Fruit fly (Drosophila melanogaster) whole organism, embryonic: ENCODE data around the gene scyl.

Experiments
- Adf1 ChIP-seq: fragments of 200-800 bp; sonication (Bioruptor generic); IDR thresholded peaks from 2 replicates; pipeline ENCODE4 v1.3.6; 2022; ENCODE audit warnings: missing biosample characterization, missing genetic modification characterization
- Asciz ChIP-seq: fragments of 200-800 bp; sonication (Bioruptor generic); optimal IDR thresholded peaks from 2 replicates; lab custom pipeline; 2017; ENCODE audit warnings: missing biosample characterization, mild to moderate bottlenecking, missing genetic modification characterization, missing genetic modification reagents
- CG10267 ChIP-seq: fragments of 200-800 bp; sonication (Bioruptor generic); optimal IDR thresholded peaks from 2 replicates; lab custom pipeline; 2018; ENCODE audit warnings: missing biosample characterization, mild to moderate bottlenecking, missing genetic modification characterization, moderate library complexity
- CG10979 ChIP-seq: fragments of 200-800 bp; sonication (Bioruptor generic); optimal IDR thresholded peaks from 2 replicates; lab custom pipeline; 2018; ENCODE audit warnings: missing biosample characterization, mild to moderate bottlenecking, missing genetic modification characterization, moderate library complexity
- CG11085 ChIP-seq: fragments of 200-800 bp; sonication (Bioruptor generic); IDR thresholded peaks from 2 replicates; pipeline ENCODE4 v1.3.6; 2022; ENCODE audit warnings: missing biosample characterization, missing genetic modification characterization
- CG11093 ChIP-seq: fragments of 200-800 bp; sonication (Bioruptor generic); IDR thresholded peaks from 3 replicates; pipeline ENCODE4 v1.3.6; 2022; ENCODE audit warnings: missing biosample characterization, missing genetic modification characterization
- CG11723 ChIP-seq: fragments of 200-800 bp; sonication (Bioruptor generic); optimal IDR thresholded peaks from 2 replicates; lab custom pipeline; 2017; ENCODE audit warnings: missing biosample characterization, mild to moderate bottlenecking, missing genetic modification characterization
- CG14014 ChIP-seq: fragments of 200-800 bp; sonication (Bioruptor generic); IDR thresholded peaks from 2 replicates; pipeline ENCODE4 v1.3.6; 2022; ENCODE audit warnings: missing biosample characterization, missing genetic modification characterization
- CG14710 ChIP-seq: fragments of 200-800 bp; sonication (Bioruptor generic); optimal IDR thresholded peaks from 3 replicates; lab custom pipeline; 2019; ENCODE audit warnings: missing biosample characterization, mild to moderate bottlenecking, missing genetic modification characterization, moderate library complexity
- CG14965 ChIP-seq: fragments of 200-800 bp; sonication (Bioruptor generic); optimal IDR thresholded peaks from 2 replicates; lab custom pipeline; 2016; ENCODE audit warnings: missing biosample characterization, missing genetic modification characterization, borderline replicate concordance
- CG15514 ChIP-seq: fragments of 200-800 bp; sonication (Bioruptor generic); optimal IDR thresholded peaks from 3 replicates; lab custom pipeline; 2017; ENCODE audit warnings: missing biosample characterization, missing genetic modification characterization, mild to moderate bottlenecking, moderate library complexity, missing genetic modification reagents
- CG16813 ChIP-seq: fragments of 200-800 bp; sonication (Bioruptor generic); IDR thresholded peaks from 3 replicates; pipeline ENCODE4 v1.3.6; 2022; ENCODE audit warnings: missing biosample characterization, missing genetic modification characterization; ENCODE audit not compliant: partially characterized antibody
- CG3838 ChIP-seq: fragments of 200-800 bp; sonication (Bioruptor generic); optimal IDR thresholded peaks from 3 replicates; lab custom pipeline; 2016; ENCODE audit warnings: missing biosample characterization, missing genetic modification characterization
- CG42726 ChIP-seq: fragments of 200-800 bp; sonication (Bioruptor generic); IDR thresholded peaks from 2 replicates; pipeline ENCODE4 v1.3.6; 2022; ENCODE audit warnings: missing biosample characterization, missing genetic modification characterization; ENCODE audit not compliant: partially characterized antibody
- CG6654 ChIP-seq: fragments of 200-800 bp; sonication (Bioruptor generic); optimal IDR thresholded peaks from 2 replicates; lab custom pipeline; 2017; ENCODE audit warnings: missing biosample characterization, mild to moderate bottlenecking, missing genetic modification characterization
- CG6689 ChIP-seq: fragments of 200-800 bp; sonication (Bioruptor generic); IDR thresholded peaks from 2 replicates; pipeline ENCODE4 v1.3.6; 2022; ENCODE audit warnings: missing biosample characterization, missing genetic modification characterization
- CG7556 ChIP-seq: fragments of 200-800 bp; sonication (Bioruptor generic); optimal IDR thresholded peaks from 2 replicates; lab custom pipeline; 2017; ENCODE audit warnings: missing biosample characterization, mild to moderate bottlenecking, missing genetic modification characterization
- CG7963 ChIP-seq: fragments of 200-800 bp; sonication (Bioruptor generic); IDR thresholded peaks from 3 replicates; pipeline ENCODE4 v1.3.6; 2022; ENCODE audit warnings: missing biosample characterization, missing genetic modification characterization; ENCODE audit not compliant: partially characterized antibody
- CG8281 ChIP-seq: fragments of 200-800 bp; sonication (Bioruptor generic); optimal IDR thresholded peaks from 2 replicates; lab custom pipeline; 2018; ENCODE audit warnings: missing biosample characterization, mild to moderate bottlenecking, missing genetic modification characterization, moderate library complexity
- CG9817 ChIP-seq: fragments of 200-800 bp; sonication (Bioruptor generic); optimal IDR thresholded peaks from 2 replicates; lab custom pipeline; 2018; ENCODE audit warnings: missing biosample characterization, mild to moderate bottlenecking, missing genetic modification characterization, moderate library complexity
- Dip3 ChIP-seq: fragments of 200-800 bp; sonication (Bioruptor generic); optimal IDR thresholded peaks from 3 replicates; lab custom pipeline; 2016; ENCODE audit warnings: missing biosample characterization, missing genetic modification characterization
- Dp ChIP-seq: fragments of 200-800 bp; sonication (Bioruptor generic); optimal IDR thresholded peaks from 2 replicates; lab custom pipeline; 2018; ENCODE audit warnings: missing biosample characterization, mild to moderate bottlenecking, missing genetic modification characterization, moderate library complexity
- Fer3 ChIP-seq: fragments of 200-800 bp; sonication (Bioruptor generic); optimal IDR thresholded peaks from 2 replicates; lab custom pipeline; 2018; ENCODE audit warnings: missing biosample characterization, mild to moderate bottlenecking, missing genetic modification characterization, moderate library complexity
- HmgD ChIP-seq: fragments of 200-800 bp; sonication (Bioruptor generic); optimal IDR thresholded peaks from 3 replicates; lab custom pipeline; 2016; ENCODE audit warnings: missing biosample characterization, missing genetic modification characterization
- Hsf ChIP-seq: fragments of 200-800 bp; sonication (Bioruptor generic); optimal IDR thresholded peaks from 3 replicates; lab custom pipeline; 2016; ENCODE audit warnings: missing biosample characterization, missing genetic modification characterization
- Max ChIP-seq: fragments of 200-800 bp; sonication (Bioruptor generic); optimal IDR thresholded peaks from 2 replicates; lab custom pipeline; 2016; ENCODE audit warnings: missing biosample characterization, mild to moderate bottlenecking, missing genetic modification characterization
- NFAT ChIP-seq: fragments of 200-800 bp; sonication (Bioruptor generic); IDR thresholded peaks from 2 replicates; pipeline ENCODE4 v1.3.6; 2022; ENCODE audit warnings: missing biosample characterization, missing genetic modification characterization
- Optix ChIP-seq: fragments of 200-800 bp; sonication (Bioruptor generic); IDR thresholded peaks from 3 replicates; pipeline ENCODE4 v1.3.6; 2022; ENCODE audit warnings: missing biosample characterization, missing genetic modification characterization
- PHDP ChIP-seq: fragments of 200-800 bp; sonication (Bioruptor generic); optimal IDR thresholded peaks from 3 replicates; lab custom pipeline; 2018; ENCODE audit warnings: missing biosample characterization, mild to moderate bottlenecking, missing genetic modification characterization, moderate library complexity
- Rx ChIP-seq: fragments of 200-800 bp; sonication (Bioruptor generic); IDR thresholded peaks from 2 replicates; pipeline ENCODE4 v1.3.6; 2022; ENCODE audit warnings: missing biosample characterization, missing genetic modification characterization
- Sry-δ ChIP-seq: fragments of 200-800 bp; sonication (Bioruptor generic); optimal IDR thresholded peaks from 2 replicates; lab custom pipeline; 2016; ENCODE audit warnings: missing biosample characterization, missing genetic modification characterization
- Vsx1 ChIP-seq: fragments of 200-800 bp; sonication (Bioruptor generic); optimal IDR thresholded peaks from 2 replicates; lab custom pipeline; 2017; ENCODE audit warnings: missing biosample characterization, mild to moderate bottlenecking, missing genetic modification characterization, missing genetic modification reagents
- ac ChIP-seq: fragments of 200-800 bp; sonication (Bioruptor generic); optimal IDR thresholded peaks from 3 replicates; lab custom pipeline; 2017; ENCODE audit warnings: missing biosample characterization, mild to moderate bottlenecking, missing genetic modification characterization
- ara ChIP-seq: fragments of 200-800 bp; sonication (Bioruptor generic); IDR thresholded peaks from 2 replicates; pipeline ENCODE4 v1.3.6; 2022; ENCODE audit warnings: missing biosample characterization, missing genetic modification characterization
- bab2 ChIP-seq: fragments of 200-800 bp; sonication (Bioruptor generic); optimal IDR thresholded peaks from 2 replicates; lab custom pipeline; 2016; ENCODE audit warnings: missing biosample characterization, missing genetic modification characterization
- dan ChIP-seq: fragments of 200-800 bp; sonication (Bioruptor generic); IDR thresholded peaks from 2 replicates; pipeline ENCODE4 v1.3.6; 2022; ENCODE audit warnings: missing biosample characterization, missing genetic modification characterization
- danr ChIP-seq: fragments of 200-800 bp; sonication (Bioruptor generic); IDR thresholded peaks from 2 replicates; pipeline ENCODE4 v1.3.6; 2022; ENCODE audit warnings: missing biosample characterization, missing genetic modification characterization
- disco-r ChIP-seq: fragments of 200-800 bp; sonication (Bioruptor generic); optimal IDR thresholded peaks from 2 replicates; lab custom pipeline; 2016; ENCODE audit warnings: missing biosample characterization, missing genetic modification characterization
- dmrt99B ChIP-seq: fragments of 200-800 bp; sonication (Bioruptor generic); optimal IDR thresholded peaks from 2 replicates; lab custom pipeline; 2018; ENCODE audit warnings: missing biosample characterization, mild to moderate bottlenecking, missing genetic modification characterization, moderate library complexity
- exex ChIP-seq: fragments of 200-800 bp; sonication (Bioruptor generic); optimal IDR thresholded peaks from 4 replicates; lab custom pipeline; 2018; ENCODE audit warnings: missing biosample characterization, mild to moderate bottlenecking, missing genetic modification characterization, moderate library complexity
- grn ChIP-seq: fragments of 200-800 bp; sonication (Bioruptor generic); optimal IDR thresholded peaks from 3 replicates; lab custom pipeline; 2017; ENCODE audit warnings: missing biosample characterization, missing genetic modification characterization
- ken ChIP-seq: fragments of 200-800 bp; sonication (Bioruptor generic); IDR thresholded peaks from 3 replicates; pipeline ENCODE4 v1.3.6; 2022; ENCODE audit warnings: missing biosample characterization, missing genetic modification characterization
- klu ChIP-seq: fragments of 200-800 bp; sonication (Bioruptor generic); IDR thresholded peaks from 2 replicates; pipeline ENCODE4 v1.3.6; 2022; ENCODE audit warnings: missing biosample characterization, missing genetic modification characterization
- lab ChIP-seq: fragments of 200-800 bp; sonication (Bioruptor generic); optimal IDR thresholded peaks from 3 replicates; lab custom pipeline; 2017; ENCODE audit warnings: missing biosample characterization, missing genetic modification characterization, mild to moderate bottlenecking, moderate library complexity, missing genetic modification reagents
- lola ChIP-seq, 3 experiments: fragments of >200 bp in 2 of 3; fragments of 200-800 bp in 1 of 3; sonication (Bioruptor generic) in 1 of 3; optimal IDR thresholded peaks; 2 replicates each; lab custom pipeline; 2017 to 2019; ENCODE audit warnings: missing biosample characterization in 3 of 3, missing genetic modification characterization in 3 of 3, mild to moderate bottlenecking in 1 of 3, moderate library complexity in 1 of 3
- peb ChIP-seq: fragments of 200-800 bp; sonication (Bioruptor generic); IDR thresholded peaks from 2 replicates; pipeline ENCODE4 v1.3.6; 2022; ENCODE audit warnings: missing biosample characterization, missing genetic modification characterization
- ro ChIP-seq: fragments of 200-800 bp; sonication (Bioruptor generic); IDR thresholded peaks from 2 replicates; pipeline ENCODE4 v1.3.6; 2022; ENCODE audit warnings: missing biosample characterization, missing genetic modification characterization
- slbo ChIP-seq: fragments of 200-800 bp; sonication (Bioruptor generic); IDR thresholded peaks from 2 replicates; pipeline ENCODE4 v1.3.6; 2022; ENCODE audit warnings: missing biosample characterization, missing genetic modification characterization
- zen ChIP-seq: fragments of 200-800 bp; sonication (Bioruptor generic); optimal IDR thresholded peaks from 3 replicates; lab custom pipeline; 2018; ENCODE audit warnings: missing biosample characterization, mild to moderate bottlenecking, missing genetic modification characterization, moderate library complexity

Gene scyl

DNA sequence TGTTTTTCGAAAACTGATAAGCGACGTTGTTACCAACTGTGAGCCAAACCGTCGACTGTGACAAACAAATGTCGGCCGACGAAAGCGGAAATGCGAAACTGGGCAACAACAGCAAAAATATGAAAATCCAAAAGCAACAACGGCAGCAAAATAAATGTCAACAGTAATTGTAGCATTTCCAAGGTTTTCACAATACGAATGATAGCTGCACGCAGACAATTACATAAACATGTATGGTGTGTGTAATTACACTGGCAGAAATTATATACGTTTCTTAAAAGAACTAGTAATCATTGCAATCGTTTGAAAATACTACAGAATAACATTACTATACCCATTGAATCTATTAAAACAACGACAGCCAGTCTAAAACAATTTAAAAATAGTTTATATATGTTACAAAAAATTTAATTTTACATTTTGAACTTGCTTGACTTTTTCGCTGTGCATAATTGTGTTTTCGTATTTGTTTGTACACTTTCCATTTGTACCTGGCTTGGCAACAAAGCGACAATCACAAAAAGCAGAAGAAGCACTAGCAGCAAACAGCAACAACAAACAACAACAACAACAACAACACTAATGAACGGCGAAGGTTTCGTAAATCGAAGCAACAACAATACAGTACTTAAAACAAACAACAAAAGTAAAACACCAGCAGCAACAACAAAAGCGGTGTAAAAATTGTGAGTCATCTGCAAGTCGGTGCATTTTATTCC, 8.8 kb downstream of the scyl start (continued):
- TF ChIP-seq danr (peak; percentile 68; the same call in 1 of the 2 replicates), grn (GFP tag; lab: Kevin White, UChicago) (no peak), Rx (peak; percentile 63), CG42726 (GFP tag; lab: Robert Waterston, UW) (no peak), zen (peak; percentile 91), Fer3 (tag; lab: Kevin White, UChicago) (peak; percentile 77), Sry-δ (GFP tag; lab: Kevin White, UChicago) (no peak), peb (GFP tag; lab: Robert Waterston, UW) (peak; percentile 72), CG11093 (no peak), CG7556 (GFP tag; lab: Kevin White, UChicago) (no peak), CG14965 (GFP tag; lab: Kevin White, UChicago) (no peak), CG15514 (GFP tag; lab: Kevin White, UChicago) (no peak), CG6654 (no peak), lola (GFP tag; optimal IDR thresholded peaks at IDR 0.05; lab: Kevin White, UChicago) (no peak), Max (GFP tag; lab: Kevin White, UChicago) (no peak), Dip3 (GFP tag; lab: Kevin White, UChicago) (peak; percentile 36), dmrt99B (tag; lab: Kevin White, UChicago) (peak; percentile 70), Hsf (GFP tag; lab: Kevin White, UChicago) (peak; percentile 66), dan (GFP tag; lab: Robert Waterston, UW) (no peak), ken (GFP tag; lab: Robert Waterston, UW) (peak; percentile 54; the same call in 1 of the 3 replicates), lab (GFP tag; lab: Kevin White, UChicago) (peak; percentile 72), Dp (no peak), CG16813 (GFP tag; lab: Robert Waterston, UW) (no peak), CG6689 (peak; percentile 63), CG14710 (no peak), PHDP (tag; lab: Kevin White, UChicago) (peak; percentile 86), disco-r (GFP tag; lab: Kevin White, UChicago) (no peak), slbo (GFP tag; lab: Robert Waterston, UW) (peak; percentile 78), Adf1 (no peak; the same call in 1 of the 2 replicates), Optix (no peak), CG11085 (GFP tag; lab: Robert Waterston, UW) (0 out of 2 replicates have a peak, but pooled peaks have one; percentile 16), CG9817 (tag; lab: Kevin White, UChicago) (peak; percentile 62), klu (GFP tag; lab: Robert Waterston, UW) (peak; percentile 64), CG10267 (tag; lab: Kevin White, UChicago) (peak; percentile 35), ara (GFP tag; lab: Robert Waterston, UW) (peak; percentile 87), CG10979 (tag; lab: Kevin White, UChicago) (peak; percentile 58), ro (peak; percentile 60), bab2 (GFP tag; lab: Kevin White, UChicago) (no peak), NFAT (GFP tag; lab: Robert Waterston, UW) (peak; percentile 25; the same call in 1 of the 2 replicates), HmgD (no peak), exex (tag; lab: Kevin White, UChicago) (peak; percentile 58), CG7963 (no peak), CG11723 (no peak), CG3838 (GFP tag; lab: Kevin White, UChicago) (peak; percentile 52), Asciz (GFP tag; lab: Kevin White, UChicago) (no peak), CG8281 (tag; lab: Kevin White, UChicago) (peak; percentile 20), CG14014 (GFP tag; lab: Robert Waterston, UW) (peak; percentile 75; the same call in 1 of the 2 replicates), Vsx1 (GFP tag; lab: Kevin White, UChicago) (peak; percentile 45), ac (GFP tag; lab: Kevin White, UChicago) (peak; percentile 59)
